Fruit fly (Drosophila melanogaster) whole organism: ENCODE measurements around the gene CG46310.

Experiments
- CG8478 ChIP-seq: fragments of >200 bp; optimal IDR thresholded peaks from 2 replicates; lab custom pipeline; 2018; ENCODE audit warnings: inconsistent platforms
- psq ChIP-seq: fragments of >200 bp; optimal IDR thresholded peaks from 2 replicates; lab custom pipeline; 2017
- usp ChIP-seq: fragments of >200 bp; optimal IDR thresholded peaks from 2 replicates; lab custom pipeline; 2017; ENCODE audit warnings: missing biosample characterization, missing genetic modification characterization, mixed read lengths

- TF ChIP-seq psq (lab: Kevin White, UChicago) (no peak), CG8478 (lab: Kevin White, UChicago) (no peak), usp (GFP tag; lab: Kevin White, UChicago) (no peak)
Measured at dm6 chr3R:23147625-23148024, 26.0 kb upstream of the CG46310 start.
